Worm (Caenorhabditis elegans): ENCODE data around the gene set-30.
A peak's percentile ranks its signal among the peaks of the same experiment; 100 is the strongest.

set-30 gene

ce11 chrX:4974486-4974885, 24.6 kb upstream of the set-30 start:
- no peak for TF ChIP-seq R02D3.7 (tag; optimal IDR thresholded peaks at IDR 0.05)
- no peak for TF ChIP-seq nhr-11 (tag; optimal IDR thresholded peaks at IDR 0.05)
- TF ChIP-seq ceh-28 (tag; optimal IDR thresholded peaks at IDR 0.05): no peak
- no peak for TF ChIP-seq ceh-16 (tag; optimal IDR thresholded peaks at IDR 0.05)
- no peak for TF ChIP-seq nhr-76 (tag; optimal IDR thresholded peaks at IDR 0.05)
- no peak for TF ChIP-seq elt-3 (tag; optimal IDR thresholded peaks at IDR 0.05)

DNA sequence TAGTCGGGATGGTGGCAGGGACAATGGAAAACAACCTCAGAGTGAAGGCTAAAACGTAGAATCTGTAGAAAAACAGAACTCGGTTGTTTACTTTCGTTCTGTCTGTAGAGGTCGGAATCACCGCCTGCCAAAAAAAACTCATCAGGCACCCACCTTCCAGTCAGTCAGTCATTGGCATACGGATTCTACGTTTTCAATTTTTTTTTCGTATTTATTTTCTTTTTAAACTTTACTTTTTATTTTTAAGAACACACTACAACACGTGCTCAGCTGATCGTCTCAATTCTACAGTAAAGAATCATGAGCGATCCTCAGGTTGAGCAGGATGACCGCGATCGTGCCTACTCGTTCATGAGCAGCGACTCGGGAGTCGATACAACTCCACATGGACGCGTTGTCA, 22.5 kb upstream of the set-30 start, which contains the start of gene lfi-1:
TSS of gene lfi-1 (plus strand) at position 301 of the 400 bp plus-strand sequence.
- TF ChIP-seq nhr-28 (tag; optimal IDR thresholded peaks at IDR 0.05) (no peak), egl-27 (tag; optimal IDR thresholded peaks at IDR 0.05) (no peak), tbx-2 (tag; optimal IDR thresholded peaks at IDR 0.05) (no peak), R02D3.7 (tag; optimal IDR thresholded peaks at IDR 0.05) (no peak)

- TF ChIP-seq tbx-2 (tag; optimal IDR thresholded peaks at IDR 0.05) (no peak), zag-1 (tag; optimal IDR thresholded peaks at IDR 0.05) (no peak), jun-1 (tag; optimal IDR thresholded peaks at IDR 0.05) (no peak), pha-4 (tag; optimal IDR thresholded peaks at IDR 0.05) (no peak), nhr-11 (tag; optimal IDR thresholded peaks at IDR 0.05) (no peak), ceh-16 (tag; optimal IDR thresholded peaks at IDR 0.05) (no peak), ama-1 (optimal IDR thresholded peaks at IDR 0.05) (no peak), aly-2 (tag; optimal IDR thresholded peaks at IDR 0.05) (no peak), sea-2 (GFP tag; optimal IDR thresholded peaks at IDR 0.05) (no peak), nhr-237 (tag; optimal IDR thresholded peaks at IDR 0.05) (no peak), fkh-2 (tag; optimal IDR thresholded peaks at IDR 0.05) (no peak)
Observed at ce11 chrX:4978103-4978502, 21.0 kb upstream of the set-30 start.

ce11 chrX:4979060-4979459, 20.0 kb upstream of the set-30 start:
- TF ChIP-seq pqm-1 (tag; optimal IDR thresholded peaks at IDR 0.05): no peak
- no peak for TF ChIP-seq snpc-4 (tag; optimal IDR thresholded peaks at IDR 0.05)
- TF ChIP-seq elt-2 (tag; optimal IDR thresholded peaks at IDR 0.05): peak; percentile 35

- TF ChIP-seq aly-2 (tag; optimal IDR thresholded peaks at IDR 0.05) (no peak), ztf-11 (tag; optimal IDR thresholded peaks at IDR 0.05) (no peak), elt-1 (tag; optimal IDR thresholded peaks at IDR 0.05) (no peak), hmg-11 (tag; optimal IDR thresholded peaks at IDR 0.05) (peak; percentile 24), nhr-12 (tag; optimal IDR thresholded peaks at IDR 0.05) (no peak), nfya-1 (tag; optimal IDR thresholded peaks at IDR 0.05; ENCODE audit: insufficient read depth) (peak; percentile 61), nhr-28 (tag; optimal IDR thresholded peaks at IDR 0.05) (no peak), unc-62 (GFP tag; optimal IDR thresholded peaks at IDR 0.05) (peak; percentile 35)
Observed at ce11 chrX:4981059-4981458, 18.0 kb upstream of the set-30 start.

- TF ChIP-seq elt-2 (tag; optimal IDR thresholded peaks at IDR 0.05) (peak; percentile 56), nhr-12 (tag; optimal IDR thresholded peaks at IDR 0.05) (no peak), pqm-1 (tag; optimal IDR thresholded peaks at IDR 0.05) (peak; percentile 32)
Observed at ce11 chrX:4981579-4981978, 17.5 kb upstream of the set-30 start.

DNA sequence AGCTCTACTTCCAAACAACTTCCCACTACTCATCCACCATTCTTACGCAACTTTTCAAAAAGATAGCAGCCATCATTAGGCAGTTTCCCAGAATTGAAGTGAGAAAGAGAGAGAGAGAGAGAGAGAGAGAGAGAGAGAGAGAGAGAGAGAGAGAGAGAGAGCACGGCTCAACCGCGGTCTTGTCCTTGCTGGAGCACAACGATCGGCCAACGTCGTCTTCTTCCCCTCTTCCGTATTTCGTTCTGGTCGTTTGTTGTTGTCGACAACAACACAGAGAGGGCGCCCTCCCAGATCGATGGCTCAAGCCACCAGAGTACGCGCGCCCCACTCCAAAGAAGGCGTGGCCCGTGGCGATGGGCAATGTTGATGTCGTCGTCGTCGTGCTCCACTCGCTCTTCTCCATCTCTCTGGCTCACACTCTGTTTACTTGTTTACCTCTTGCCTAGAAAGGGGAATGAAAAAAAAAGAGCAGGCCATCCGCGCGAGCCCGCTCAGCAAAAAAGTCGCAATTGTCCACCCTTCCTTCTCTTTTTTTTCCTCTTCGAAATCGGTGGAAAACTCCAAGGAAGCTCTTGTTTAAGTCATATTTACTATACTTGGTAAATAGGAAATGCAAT, 17.0 kb upstream of the set-30 start:
- TF ChIP-seq ceh-9 (tag; optimal IDR thresholded peaks at IDR 0.05): no peak
- TF ChIP-seq pqm-1 (tag; optimal IDR thresholded peaks at IDR 0.05): no peak
- no peak for TF ChIP-seq R02D3.7 (tag; optimal IDR thresholded peaks at IDR 0.05)
- TF ChIP-seq nhr-76 (tag; optimal IDR thresholded peaks at IDR 0.05): no peak
- no peak for TF ChIP-seq ztf-4 (tag; optimal IDR thresholded peaks at IDR 0.05)
- no peak for TF ChIP-seq nhr-237 (tag; optimal IDR thresholded peaks at IDR 0.05)
- TF ChIP-seq mml-1 (tag; optimal IDR thresholded peaks at IDR 0.05): no peak
- no peak for TF ChIP-seq elt-1 (tag; optimal IDR thresholded peaks at IDR 0.05)
- no peak for TF ChIP-seq jun-1 (tag; optimal IDR thresholded peaks at IDR 0.05)
- TF ChIP-seq skn-1 (tag; optimal IDR thresholded peaks at IDR 0.05): no peak
- no peak for TF ChIP-seq pha-4 (tag; optimal IDR thresholded peaks at IDR 0.05)
- TF ChIP-seq ceh-16 (tag; optimal IDR thresholded peaks at IDR 0.05): no peak
- peak; percentile 9 for TF ChIP-seq ceh-28 (tag; optimal IDR thresholded peaks at IDR 0.05)
- no peak for TF ChIP-seq nhr-25 (tag; optimal IDR thresholded peaks at IDR 0.05)
- TF ChIP-seq lsy-12 (tag; optimal IDR thresholded peaks at IDR 0.05): no peak
- TF ChIP-seq mdl-1 (tag; optimal IDR thresholded peaks at IDR 0.05): no peak
- peak; percentile 37 for TF ChIP-seq hmg-11 (tag; optimal IDR thresholded peaks at IDR 0.05)
- TF ChIP-seq unc-62 (GFP tag; optimal IDR thresholded peaks at IDR 0.05): no peak
- no peak for TF ChIP-seq nhr-28 (tag; optimal IDR thresholded peaks at IDR 0.05)
- TF ChIP-seq elt-3 (tag; optimal IDR thresholded peaks at IDR 0.05): no peak
- TF ChIP-seq egl-5 (tag; optimal IDR thresholded peaks at IDR 0.05): no peak
- TF ChIP-seq snpc-4 (tag; optimal IDR thresholded peaks at IDR 0.05): no peak
- TF ChIP-seq nhr-67 (tag; optimal IDR thresholded peaks at IDR 0.05): no peak
- no peak for TF ChIP-seq egl-27 (tag; optimal IDR thresholded peaks at IDR 0.05)
- peak; percentile 42 for TF ChIP-seq nhr-11 (tag; optimal IDR thresholded peaks at IDR 0.05)
- TF ChIP-seq eor-1 (tag; optimal IDR thresholded peaks at IDR 0.05): no peak
- TF ChIP-seq ztf-11 (tag; optimal IDR thresholded peaks at IDR 0.05): no peak
- TF ChIP-seq tbx-2 (tag; optimal IDR thresholded peaks at IDR 0.05): peak; percentile 39
- no peak for TF ChIP-seq daf-12 (tag; optimal IDR thresholded peaks at IDR 0.05)
- peak; percentile 63 for TF ChIP-seq zag-1 (tag; optimal IDR thresholded peaks at IDR 0.05)
- no peak for TF ChIP-seq elt-2 (tag; optimal IDR thresholded peaks at IDR 0.05)
- no peak for TF ChIP-seq sea-2 (GFP tag; optimal IDR thresholded peaks at IDR 0.05)
